Worm (Caenorhabditis elegans) whole organism, L4 larva: ENCODE results near the gene Y73B6BL.23.

ENCODE experiments used
- F49E8.2 ChIP-seq: sonication (generic microtip); optimal IDR thresholded peaks from 2 replicates; lab custom pipeline; 2016; ENCODE audit warnings: missing compliant biosample characterization, mild to moderate bottlenecking, missing genetic modification characterization, borderline replicate concordance
- Y105C5A.15 ChIP-seq: fragments of 200-800 bp; sonication (Bioruptor generic); IDR thresholded peaks from 2 replicates; pipeline ENCODE4 v1.3.6; 2022; ENCODE audit warnings: missing genetic modification characterization, missing compliant biosample characterization
- Y75B8A.6 ChIP-seq: fragments of 200-800 bp; sonication (Bioruptor generic); IDR thresholded peaks from 2 replicates; pipeline ENCODE4 v1.3.6; 2022; ENCODE audit warnings: missing genetic modification reagents, missing genetic modification characterization, missing compliant biosample characterization
- ZK546.5 ChIP-seq, 2 experiments: sonication (generic microtip); optimal IDR thresholded peaks; 2 replicates each; lab custom pipeline; 2017; ENCODE audit warnings: missing biosample characterization in 2 of 2, missing genetic modification characterization in 2 of 2
- aha-1 ChIP-seq: fragments of 150-350 bp; peaks from one replicate; lab custom pipeline; 2014; ENCODE audit warnings: missing biosample characterization, missing genetic modification characterization
- ama-1 ChIP-seq: fragments of 150-350 bp; optimal IDR thresholded peaks from 2 replicates; lab custom pipeline; 2014; ENCODE audit warnings: inconsistent platforms, mixed read lengths
- arid-1 ChIP-seq: fragments of 200-800 bp; sonication (Bioruptor generic); conservative IDR thresholded peaks from 2 replicates; pipeline ENCODE4 v1.3.6; 2022; ENCODE audit warnings: missing genetic modification reagents, missing genetic modification characterization, missing compliant biosample characterization
- ceh-20 ChIP-seq: fragments of 200-800 bp; sonication (Bioruptor generic); IDR thresholded peaks from 2 replicates; pipeline ENCODE4 v1.3.6; 2022; ENCODE audit warnings: missing genetic modification reagents, missing genetic modification characterization, missing compliant biosample characterization
- ceh-32 ChIP-seq: sonication (generic microtip); optimal IDR thresholded peaks from 2 replicates; lab custom pipeline; 2016; ENCODE audit warnings: mild to moderate bottlenecking, missing genetic modification characterization, missing compliant biosample characterization; ENCODE audit not compliant: poor library complexity
- ceh-62 ChIP-seq: sonication (generic microtip); optimal IDR thresholded peaks from 2 replicates; lab custom pipeline; 2017; ENCODE audit warnings: missing biosample characterization, missing genetic modification characterization
- daf-12 ChIP-seq: fragments of 150-350 bp; optimal IDR thresholded peaks from 2 replicates; lab custom pipeline; 2014; ENCODE audit warnings: missing biosample characterization, missing genetic modification reagents, missing genetic modification characterization
- daf-16 ChIP-seq, 3 experiments: sonication (generic microtip); optimal IDR thresholded peaks; 2 replicates each; lab custom pipeline; 2016 to 2017; ENCODE audit warnings: missing genetic modification characterization in 3 of 3, missing genetic modification reagents in 3 of 3, mild to moderate bottlenecking in 2 of 3, missing compliant biosample characterization in 2 of 3, missing biosample characterization in 1 of 3, moderate library complexity in 1 of 3
- dmd-8 ChIP-seq: fragments of 200-800 bp; sonication (Bioruptor generic); IDR thresholded peaks from 2 replicates; pipeline ENCODE4 v1.3.6; 2022; ENCODE audit warnings: missing genetic modification characterization, missing compliant biosample characterization
- dpl-1 ChIP-seq: fragments of 150-350 bp; optimal IDR thresholded peaks from 2 replicates; lab custom pipeline; 2014; ENCODE audit warnings: missing biosample characterization, missing genetic modification reagents, missing genetic modification characterization
- fkh-10 ChIP-seq: fragments of 150-350 bp; optimal IDR thresholded peaks from 2 replicates; lab custom pipeline; 2014; ENCODE audit warnings: missing biosample characterization, missing genetic modification reagents, missing genetic modification characterization
- hif-1 ChIP-seq, 2 experiments: sonication (generic microtip); optimal IDR thresholded peaks; 2 replicates each; lab custom pipeline; 2016 to 2017; ENCODE audit warnings: missing compliant biosample characterization in 2 of 2, missing genetic modification characterization in 2 of 2, missing genetic modification reagents in 2 of 2, missing genotype in 2 of 2, mild to moderate bottlenecking in 1 of 2
- hlh-11 ChIP-seq: fragments of 200-800 bp; sonication (Bioruptor generic); optimal IDR thresholded peaks from 2 replicates; lab custom pipeline; 2018; ENCODE audit warnings: mild to moderate bottlenecking, missing genetic modification characterization, missing compliant biosample characterization
- hlh-30 ChIP-seq: sonication (generic microtip); optimal IDR thresholded peaks from 2 replicates; lab custom pipeline; 2017; ENCODE audit warnings: antibody characterized with exemption, mild to moderate bottlenecking, missing genetic modification characterization, missing compliant biosample characterization; ENCODE audit not compliant: insufficient read depth
- hmg-1.1 ChIP-seq: fragments of 200-800 bp; sonication (Bioruptor generic); IDR thresholded peaks from 2 replicates; pipeline ENCODE4 v1.3.6; 2022; ENCODE audit warnings: missing genetic modification reagents, missing genetic modification characterization, missing compliant biosample characterization
- lin-13 ChIP-seq: fragments of 150-350 bp; optimal IDR thresholded peaks from 2 replicates; lab custom pipeline; 2014; ENCODE audit warnings: missing biosample characterization, missing genetic modification reagents, missing genetic modification characterization
- lin-15B ChIP-seq: fragments of 150-350 bp; sonication (generic microtip); optimal IDR thresholded peaks from 3 replicates; lab custom pipeline; 2014; ENCODE audit warnings: missing biosample characterization, missing genetic modification characterization
- lin-29 ChIP-seq: fragments of 200-800 bp; sonication (Bioruptor generic); IDR thresholded peaks from 2 replicates; pipeline ENCODE4 v1.3.6; 2022; ENCODE audit warnings: missing genetic modification reagents, missing genetic modification characterization, missing compliant biosample characterization
- lin-38 ChIP-seq: fragments of 200-800 bp; sonication (Bioruptor generic); IDR thresholded peaks from 2 replicates; pipeline ENCODE4 v1.3.6; 2022; ENCODE audit warnings: missing genetic modification reagents, missing genetic modification characterization, missing compliant biosample characterization
- lir-3 ChIP-seq: sonication (generic microtip); optimal IDR thresholded peaks from 2 replicates; lab custom pipeline; 2016; ENCODE audit warnings: mild to moderate bottlenecking, missing genetic modification characterization, missing compliant biosample characterization
- lsy-2 ChIP-seq, 2 experiments: fragments of 150-350 bp in 1 of 2; sonication (generic microtip) in 1 of 2; optimal IDR thresholded peaks; 2 replicates each; lab custom pipeline; 2014 to 2017; ENCODE audit warnings: missing biosample characterization in 2 of 2, missing genetic modification characterization in 2 of 2
- mdl-1 ChIP-seq, 2 experiments: fragments of 150-350 bp in 1 of 2; sonication (generic microtip) in 1 of 2; optimal IDR thresholded peaks; 2 replicates each; lab custom pipeline; 2014 to 2017; ENCODE audit warnings: missing biosample characterization in 2 of 2, missing genetic modification characterization in 2 of 2
- mep-1 ChIP-seq: fragments of 150-350 bp; sonication (generic microtip); optimal IDR thresholded peaks from 3 replicates; lab custom pipeline; 2014; ENCODE audit warnings: missing biosample characterization, missing genetic modification characterization
- mes-2 ChIP-seq: sonication (generic microtip); optimal IDR thresholded peaks from 2 replicates; lab custom pipeline; 2016; ENCODE audit warnings: missing genotype, mild to moderate bottlenecking, missing genetic modification characterization, missing compliant biosample characterization; ENCODE audit not compliant: poor library complexity, severe bottlenecking
- mxl-2 ChIP-seq: fragments of 200-800 bp; sonication (Bioruptor generic); conservative IDR thresholded peaks from 2 replicates; pipeline ENCODE4 v1.3.6; 2022; ENCODE audit warnings: missing genetic modification reagents, missing genetic modification characterization, missing compliant biosample characterization
- nhr-102 ChIP-seq: sonication (generic microtip); optimal IDR thresholded peaks from 2 replicates; lab custom pipeline; 2016; ENCODE audit warnings: mild to moderate bottlenecking, missing genetic modification characterization, moderate library complexity, missing compliant biosample characterization
- nhr-237 ChIP-seq: sonication (generic microtip); optimal IDR thresholded peaks from 2 replicates; lab custom pipeline; 2017; ENCODE audit warnings: missing biosample characterization, missing genetic modification characterization
- nhr-25 ChIP-seq: sonication (generic microtip); optimal IDR thresholded peaks from 2 replicates; lab custom pipeline; 2017; ENCODE audit warnings: missing genetic modification characterization, mild to moderate bottlenecking, missing compliant biosample characterization, antibody characterized with exemption, moderate library complexity, borderline replicate concordance; ENCODE audit not compliant: insufficient read depth
- nhr-28 ChIP-seq: fragments of 150-350 bp; optimal IDR thresholded peaks from 2 replicates; lab custom pipeline; 2014; ENCODE audit warnings: missing biosample characterization, missing genetic modification characterization
- nhr-48 ChIP-seq: sonication (generic microtip); optimal IDR thresholded peaks from 2 replicates; lab custom pipeline; 2016; ENCODE audit warnings: mild to moderate bottlenecking, missing genetic modification characterization, missing compliant biosample characterization
- nhr-6 ChIP-seq: fragments of 150-350 bp; optimal IDR thresholded peaks from 2 replicates; lab custom pipeline; 2014; ENCODE audit warnings: missing biosample characterization, missing genetic modification characterization
- nhr-77 ChIP-seq: fragments of 150-350 bp; optimal IDR thresholded peaks from 2 replicates; lab custom pipeline; 2014; ENCODE audit warnings: missing biosample characterization, missing genetic modification characterization
- pha-4 ChIP-seq, 2 experiments: fragments of 150-350 bp in 1 of 2; fragments of 200-800 bp in 1 of 2; sonication (Bioruptor generic) in 1 of 2; IDR thresholded peaks in 1 of 2; optimal IDR thresholded peaks in 1 of 2; 2 replicates each; pipeline versions ENCODE4 v1.3.6 to Lab custom; 2014 to 2022; ENCODE audit warnings: missing genetic modification characterization in 2 of 2, missing genetic modification reagents in 2 of 2, missing biosample characterization in 1 of 2, missing compliant biosample characterization in 1 of 2
- pqm-1 ChIP-seq: sonication (generic microtip); optimal IDR thresholded peaks from 2 replicates; lab custom pipeline; 2017; ENCODE audit warnings: missing biosample characterization, missing genetic modification characterization
- rbr-2 ChIP-seq: sonication (generic microtip); optimal IDR thresholded peaks from 2 replicates; lab custom pipeline; 2016; ENCODE audit warnings: missing genotype, missing genetic modification characterization, missing compliant biosample characterization
- sdz-12 ChIP-seq: fragments of 200-800 bp; sonication (Bioruptor generic); optimal IDR thresholded peaks from 2 replicates; lab custom pipeline; 2018; ENCODE audit warnings: mild to moderate bottlenecking, missing genetic modification characterization, missing compliant biosample characterization
- set-16 ChIP-seq: fragments of 200-800 bp; sonication (Bioruptor generic); IDR thresholded peaks from 2 replicates; pipeline ENCODE4 v1.3.6; 2022; ENCODE audit warnings: missing genetic modification reagents, missing genetic modification characterization, missing compliant biosample characterization
- snpc-1.2 ChIP-seq: fragments of 200-800 bp; sonication (Bioruptor generic); IDR thresholded peaks from 2 replicates; pipeline ENCODE4 v1.3.6; 2022; ENCODE audit warnings: missing genetic modification reagents, missing genetic modification characterization, missing compliant biosample characterization
- tra-1 ChIP-seq: fragments of 200-800 bp; sonication (Bioruptor generic); IDR thresholded peaks from 2 replicates; pipeline ENCODE4 v1.3.6; 2022; ENCODE audit warnings: missing genetic modification reagents, missing genetic modification characterization, missing compliant biosample characterization
- unc-130 ChIP-seq: sonication (generic microtip); optimal IDR thresholded peaks from 2 replicates; lab custom pipeline; 2016; ENCODE audit warnings: missing genetic modification reagents, missing genetic modification characterization, missing compliant biosample characterization
- unc-62 ChIP-seq, 3 experiments: fragments of 150-350 bp in 1 of 3; sonication (generic microtip); optimal IDR thresholded peaks in 2 of 3; peaks in 1 of 3; 1 replicate in 1 of 3; 2 replicates in 2 of 3; lab custom pipeline; 2014 to 2017; ENCODE audit warnings: missing biosample characterization in 3 of 3, missing genetic modification characterization in 3 of 3, missing genetic modification reagents in 3 of 3, missing genotype in 1 of 3
- vab-7 ChIP-seq: fragments of 200-800 bp; sonication (Bioruptor generic); IDR thresholded peaks from 2 replicates; pipeline ENCODE4 v1.3.6; 2022; ENCODE audit warnings: missing genetic modification reagents, missing genetic modification characterization, missing compliant biosample characterization
- zfp-2 ChIP-seq: sonication (generic microtip); optimal IDR thresholded peaks from 2 replicates; lab custom pipeline; 2016; ENCODE audit warnings: mild to moderate bottlenecking, missing genetic modification characterization, missing compliant biosample characterization
- zip-11 ChIP-seq: fragments of 200-800 bp; sonication (Bioruptor generic); IDR thresholded peaks from 2 replicates; pipeline ENCODE4 v1.3.6; 2022; ENCODE audit warnings: missing genetic modification characterization, missing compliant biosample characterization

Gene Y73B6BL.23

ce11 chrIV:6376473-6377115, 42.3 kb downstream of the Y73B6BL.23 start, which contains the start of the genes hrpf-2 and bli-6:
TSS of gene hrpf-2 (minus strand) at chrIV:6376523.
TSS of gene bli-6 (plus strand) at chrIV:6377065.
- peak; percentile 17 for TF ChIP-seq nhr-102
- peak; percentile 40; the same call in 1 of the 2 replicates for TF ChIP-seq hmg-1.1 (GFP tag; lab: Robert Waterston, UW)
- peak; percentile 81 for TF ChIP-seq mes-2 (tag; lab: Kevin White, UChicago)
- peak; percentile 95 for TF ChIP-seq lin-38
- no peak for TF ChIP-seq tra-1 (GFP tag; lab: Robert Waterston, UW)
- peak; percentile 31 for TF ChIP-seq nhr-48 (tag; lab: Kevin White, UChicago)
- TF ChIP-seq hlh-11, result peak; percentile 69
- peak; percentile 17 for TF ChIP-seq lin-15B
- 0 out of 2 replicates have a peak, but pooled peaks have one; percentile 20 for TF ChIP-seq lin-29 (GFP tag; lab: Robert Waterston, UW)
- no peak for TF ChIP-seq Y105C5A.15 (GFP tag; lab: Robert Waterston, UW)
- TF ChIP-seq pha-4 (GFP tag; IDR thresholded peaks at IDR 0.05; lab: Robert Waterston, UW), result no peak
- peak; percentile 44 for TF ChIP-seq pha-4 (tag; optimal IDR thresholded peaks at IDR 0.05; lab: Kevin White, UChicago)
- no peak for TF ChIP-seq Y75B8A.6
- peak; percentile 75 for TF ChIP-seq snpc-1.2 (GFP tag; lab: Robert Waterston, UW)
- TF ChIP-seq daf-16 (GFP tag; optimal IDR thresholded peaks at IDR 0.05; lab: Kevin White, UChicago), result no peak
- TF ChIP-seq daf-16 (tag; optimal IDR thresholded peaks at IDR 0.05; lab: Kevin White, UChicago), result peak; percentile 37
- no peak for TF ChIP-seq zip-11 (GFP tag; lab: Robert Waterston, UW)
- TF ChIP-seq nhr-25, result peak; percentile 24
- peak; percentile 51 for TF ChIP-seq nhr-77
- TF ChIP-seq arid-1 (GFP tag; lab: Robert Waterston, UW), result 0 out of 2 replicates have a peak, but pooled peaks have one; percentile 13
- TF ChIP-seq hlh-30, result peak; percentile 28
- TF ChIP-seq nhr-28, result peak; percentile 57
- TF ChIP-seq unc-130 (GFP tag; lab: Kevin White, UChicago), result no peak
- TF ChIP-seq mep-1 (tag; lab: Kevin White, UChicago), result peak; percentile 62
- peak; percentile 70 for TF ChIP-seq rbr-2 (tag; lab: Kevin White, UChicago)
- no peak for TF ChIP-seq hif-1 (tag; optimal IDR thresholded peaks at IDR 0.05; lab: Kevin White, UChicago)
- TF ChIP-seq ama-1 (lab: Kevin White, UChicago), result no peak
- TF ChIP-seq nhr-6 (tag; lab: Kevin White, UChicago), result peak; percentile 60
- TF ChIP-seq lin-13 (GFP tag; lab: Kevin White, UChicago), result peak; percentile 32
- TF ChIP-seq lsy-2 (tag; optimal IDR thresholded peaks at IDR 0.05; lab: Kevin White, UChicago), result peak in 1 of 2 experiments; percentile 88
- peak; percentile 82 for TF ChIP-seq dpl-1 (GFP tag; lab: Kevin White, UChicago)
- TF ChIP-seq ceh-62 (tag; lab: Kevin White, UChicago), result no peak
- TF ChIP-seq daf-12, result no peak
- TF ChIP-seq F49E8.2 (tag; lab: Kevin White, UChicago), result no peak
- peak; percentile 1 for TF ChIP-seq zfp-2 (tag; lab: Kevin White, UChicago)
- TF ChIP-seq aha-1 (tag; lab: Kevin White, UChicago), result peak; percentile 43
- TF ChIP-seq pqm-1 (tag; lab: Kevin White, UChicago), result no peak
- peak; percentile 54 for TF ChIP-seq fkh-10

- no peak for TF ChIP-seq ceh-32 (tag; lab: Kevin White, UChicago)
- TF ChIP-seq sdz-12, result no peak
- no peak for TF ChIP-seq mdl-1 (tag; optimal IDR thresholded peaks at IDR 0.05; lab: Kevin White, UChicago)
- TF ChIP-seq pqm-1 (tag; lab: Kevin White, UChicago), result no peak
- TF ChIP-seq mxl-2 (GFP tag; lab: Robert Waterston, UW), result no peak
- 0 out of 2 replicates have a peak, but pooled peaks have one; percentile 5 for TF ChIP-seq vab-7 (GFP tag; lab: Robert Waterston, UW)
- TF ChIP-seq dmd-8 (GFP tag; lab: Robert Waterston, UW), result 0 out of 2 replicates have a peak, but pooled peaks have one; percentile 37
- no peak for TF ChIP-seq ceh-20 (GFP tag; lab: Robert Waterston, UW)
- no peak for TF ChIP-seq ZK546.5 (tag; optimal IDR thresholded peaks at IDR 0.05; lab: Kevin White, UChicago)
- TF ChIP-seq nhr-237 (tag; lab: Kevin White, UChicago), result no peak
- no peak for TF ChIP-seq lir-3 (tag; lab: Kevin White, UChicago)
- TF ChIP-seq unc-62 (GFP tag; optimal IDR thresholded peaks at IDR 0.05 in 1 of 2; lab: Kevin White, UChicago), result no peak
- no peak for TF ChIP-seq unc-62 (tag; optimal IDR thresholded peaks at IDR 0.05; lab: Kevin White, UChicago)
- TF ChIP-seq set-16 (GFP tag; lab: Robert Waterston, UW), result peak; percentile 52
- no peak for TF ChIP-seq lin-38
- TF ChIP-seq hlh-30, result no peak
- TF ChIP-seq, all 104 proteins: peak for 3
These were observed 45.2 kb downstream of the Y73B6BL.23 start for ce11 chrIV:6373721-6374120.
